Fruit fly (Drosophila melanogaster) whole organism, embryonic: ENCODE measurements around the gene Cpr65Az.
A peak's percentile ranks its signal among the peaks of the same experiment; 100 is the strongest.

Experiments
- Bteb2 ChIP-seq: fragments of 200-800 bp; sonication (Bioruptor generic); optimal IDR thresholded peaks from 2 replicates; lab custom pipeline; 2016; ENCODE audit warnings: missing biosample characterization, missing genetic modification characterization
- CG10267 ChIP-seq: fragments of 200-800 bp; sonication (Bioruptor generic); optimal IDR thresholded peaks from 2 replicates; lab custom pipeline; 2018; ENCODE audit warnings: missing biosample characterization, mild to moderate bottlenecking, missing genetic modification characterization, moderate library complexity
- CG10321 ChIP-seq: fragments of 200-800 bp; sonication (Bioruptor generic); IDR thresholded peaks from 2 replicates; pipeline ENCODE4 v1.3.6; 2022; ENCODE audit warnings: missing biosample characterization, missing genetic modification characterization
- CG11456 ChIP-seq: fragments of 200-800 bp; sonication (Bioruptor generic); IDR thresholded peaks from 3 replicates; pipeline ENCODE4 v1.3.6; 2022; ENCODE audit warnings: missing biosample characterization, missing genetic modification characterization
- CG12071 ChIP-seq: fragments of 200-800 bp; sonication (Bioruptor generic); optimal IDR thresholded peaks from 3 replicates; lab custom pipeline; 2018; ENCODE audit warnings: missing biosample characterization, mild to moderate bottlenecking, missing genetic modification characterization
- CG12659 ChIP-seq: fragments of 200-800 bp; sonication (Bioruptor generic); optimal IDR thresholded peaks from 3 replicates; lab custom pipeline; 2017; ENCODE audit warnings: mild to moderate bottlenecking, missing biosample characterization, missing genetic modification reagents, missing genetic modification characterization
- CG1602 ChIP-seq: fragments of 200-800 bp; sonication (Bioruptor generic); optimal IDR thresholded peaks from 3 replicates; lab custom pipeline; 2016; ENCODE audit warnings: missing biosample characterization, missing genetic modification characterization
- CG1603 ChIP-seq: fragments of 200-800 bp; sonication (Bioruptor generic); optimal IDR thresholded peaks from 2 replicates; lab custom pipeline; 2019; ENCODE audit warnings: missing biosample characterization, mild to moderate bottlenecking, missing genetic modification characterization, moderate library complexity
- CG17829 ChIP-seq: fragments of 200-800 bp; optimal IDR thresholded peaks from 2 replicates; lab custom pipeline; 2019; ENCODE audit warnings: missing biosample characterization, mild to moderate bottlenecking, missing genetic modification characterization, moderate library complexity
- CG1792 ChIP-seq: fragments of 200-800 bp; sonication (Bioruptor generic); optimal IDR thresholded peaks from 2 replicates; lab custom pipeline; 2016; ENCODE audit warnings: missing biosample characterization, missing genetic modification characterization
- CG18476 ChIP-seq: fragments of 200-800 bp; sonication (Bioruptor generic); optimal IDR thresholded peaks from 2 replicates; lab custom pipeline; 2016; ENCODE audit warnings: missing biosample characterization, mild to moderate bottlenecking, missing genetic modification characterization
- CG18599 ChIP-seq: fragments of 200-800 bp; sonication (Bioruptor generic); optimal IDR thresholded peaks from 3 replicates; lab custom pipeline; 2017; ENCODE audit warnings: missing biosample characterization, missing genetic modification characterization, mild to moderate bottlenecking, moderate library complexity, missing genetic modification reagents
- CG2202 ChIP-seq: fragments of 200-800 bp; sonication (Bioruptor generic); optimal IDR thresholded peaks from 2 replicates; lab custom pipeline; 2018; ENCODE audit warnings: missing biosample characterization, mild to moderate bottlenecking, missing genetic modification characterization
- CG30020 ChIP-seq: fragments of 200-800 bp; optimal IDR thresholded peaks from 2 replicates; lab custom pipeline; 2019; ENCODE audit warnings: missing biosample characterization, mild to moderate bottlenecking, missing genetic modification characterization, moderate library complexity
- CG32532 ChIP-seq: fragments of 200-800 bp; sonication (Bioruptor generic); IDR thresholded peaks from 2 replicates; pipeline ENCODE4 v1.3.6; 2022; ENCODE audit warnings: missing biosample characterization, missing genetic modification characterization
- CG32772 ChIP-seq: fragments of 200-800 bp; sonication (Bioruptor generic); IDR thresholded peaks from 2 replicates; pipeline ENCODE4 v1.3.6; 2022; ENCODE audit warnings: missing biosample characterization, missing genetic modification characterization
- CG3407 ChIP-seq: fragments of 200-800 bp; sonication (Bioruptor generic); optimal IDR thresholded peaks from 2 replicates; lab custom pipeline; 2018; ENCODE audit warnings: missing biosample characterization, mild to moderate bottlenecking, missing genetic modification characterization
- CG4617 ChIP-seq: fragments of 200-800 bp; sonication (Bioruptor generic); optimal IDR thresholded peaks from 3 replicates; lab custom pipeline; 2016; ENCODE audit warnings: missing biosample characterization, missing genetic modification characterization, borderline replicate concordance
- CG7556 ChIP-seq: fragments of 200-800 bp; sonication (Bioruptor generic); optimal IDR thresholded peaks from 2 replicates; lab custom pipeline; 2017; ENCODE audit warnings: missing biosample characterization, mild to moderate bottlenecking, missing genetic modification characterization
- CG9797 ChIP-seq: fragments of 200-800 bp; sonication (Bioruptor generic); optimal IDR thresholded peaks from 3 replicates; lab custom pipeline; 2018; ENCODE audit warnings: missing biosample characterization, mild to moderate bottlenecking, missing genetic modification characterization
- CG9876 ChIP-seq: fragments of 200-800 bp; sonication (Bioruptor generic); optimal IDR thresholded peaks from 2 replicates; lab custom pipeline; 2016; ENCODE audit warnings: missing biosample characterization, missing genetic modification characterization
- CoRest ChIP-seq: fragments of 200-800 bp; sonication (Bioruptor generic); optimal IDR thresholded peaks from 3 replicates; lab custom pipeline; 2018; ENCODE audit warnings: missing biosample characterization, mild to moderate bottlenecking, missing genetic modification characterization, moderate library complexity
- D19B ChIP-seq: fragments of 200-800 bp; sonication (Bioruptor generic); optimal IDR thresholded peaks from 2 replicates; lab custom pipeline; 2017; ENCODE audit warnings: missing biosample characterization, mild to moderate bottlenecking, missing genetic modification characterization
- Dll ChIP-seq: fragments of 200-800 bp; sonication (Bioruptor generic); IDR thresholded peaks from 4 replicates; pipeline ENCODE4 v1.3.6; 2022; ENCODE audit warnings: missing biosample characterization, missing genetic modification characterization; ENCODE audit not compliant: partially characterized antibody
- Dref ChIP-seq: fragments of 200-800 bp; sonication (Bioruptor generic); IDR thresholded peaks from 2 replicates; pipeline ENCODE4 v1.3.6; 2022; ENCODE audit warnings: missing biosample characterization, missing genetic modification characterization
- Fer3 ChIP-seq: fragments of 200-800 bp; sonication (Bioruptor generic); optimal IDR thresholded peaks from 2 replicates; lab custom pipeline; 2018; ENCODE audit warnings: missing biosample characterization, mild to moderate bottlenecking, missing genetic modification characterization, moderate library complexity
- Hsf ChIP-seq: fragments of 200-800 bp; sonication (Bioruptor generic); optimal IDR thresholded peaks from 3 replicates; lab custom pipeline; 2016; ENCODE audit warnings: missing biosample characterization, missing genetic modification characterization
- MESR4 ChIP-seq: fragments of 200-800 bp; sonication (Bioruptor generic); optimal IDR thresholded peaks from 2 replicates; lab custom pipeline; 2018; ENCODE audit warnings: missing biosample characterization, mild to moderate bottlenecking, missing genetic modification characterization, moderate library complexity
- Opbp ChIP-seq: fragments of 200-800 bp; sonication (Bioruptor generic); IDR thresholded peaks from 3 replicates; pipeline ENCODE4 v1.3.6; 2022; ENCODE audit warnings: missing biosample characterization, missing genetic modification characterization; ENCODE audit not compliant: partially characterized antibody
- Poxn ChIP-seq: fragments of 200-800 bp; sonication (Bioruptor generic); IDR thresholded peaks from 2 replicates; pipeline ENCODE4 v1.3.6; 2022; ENCODE audit warnings: missing biosample characterization, missing genetic modification characterization
- Rx ChIP-seq: fragments of 200-800 bp; sonication (Bioruptor generic); IDR thresholded peaks from 2 replicates; pipeline ENCODE4 v1.3.6; 2022; ENCODE audit warnings: missing biosample characterization, missing genetic modification characterization
- bsh ChIP-seq, 2 experiments: fragments of 200-800 bp; sonication (Bioruptor generic); optimal IDR thresholded peaks; 2 replicates each; lab custom pipeline; 2017 to 2018; ENCODE audit warnings: mild to moderate bottlenecking in 2 of 2, missing biosample characterization in 2 of 2, missing genetic modification characterization in 2 of 2, moderate library complexity in 1 of 2
- cwo ChIP-seq: fragments of 200-800 bp; sonication (Bioruptor generic); optimal IDR thresholded peaks from 3 replicates; lab custom pipeline; 2017; ENCODE audit warnings: missing biosample characterization, missing genetic modification characterization, mild to moderate bottlenecking, moderate library complexity, missing genetic modification reagents
- dm ChIP-seq: fragments of 200-800 bp; sonication (Bioruptor generic); optimal IDR thresholded peaks from 3 replicates; lab custom pipeline; 2016; ENCODE audit warnings: missing biosample characterization, missing genetic modification characterization
- gce ChIP-seq: fragments of 200-800 bp; sonication (Bioruptor generic); IDR thresholded peaks from 3 replicates; pipeline ENCODE4 v1.3.6; 2022; ENCODE audit warnings: missing biosample characterization, missing genetic modification characterization
- gcm ChIP-seq: fragments of 200-800 bp; sonication (Bioruptor generic); optimal IDR thresholded peaks from 2 replicates; lab custom pipeline; 2019; ENCODE audit warnings: missing biosample characterization, mild to moderate bottlenecking, missing genetic modification characterization, moderate library complexity
- lab ChIP-seq: fragments of 200-800 bp; sonication (Bioruptor generic); optimal IDR thresholded peaks from 3 replicates; lab custom pipeline; 2017; ENCODE audit warnings: missing biosample characterization, missing genetic modification characterization, mild to moderate bottlenecking, moderate library complexity, missing genetic modification reagents
- lola ChIP-seq, 3 experiments: fragments of >200 bp in 2 of 3; fragments of 200-800 bp in 1 of 3; sonication (Bioruptor generic) in 1 of 3; optimal IDR thresholded peaks; 2 replicates each; lab custom pipeline; 2017 to 2019; ENCODE audit warnings: missing biosample characterization in 3 of 3, missing genetic modification characterization in 3 of 3, mild to moderate bottlenecking in 1 of 3, moderate library complexity in 1 of 3
- lov ChIP-seq, 2 experiments: fragments of 200-800 bp in 1 of 2; fragments of >200 bp in 1 of 2; sonication (Bioruptor generic) in 1 of 2; IDR thresholded peaks in 1 of 2; optimal IDR thresholded peaks in 1 of 2; 2 replicates in 1 of 2; 3 replicates in 1 of 2; pipeline versions ENCODE4 v1.3.6 to Lab custom; 2017 to 2022; ENCODE audit warnings: missing biosample characterization in 1 of 2, missing genetic modification characterization in 1 of 2
- sc ChIP-seq, 3 experiments: fragments of >200 bp in 2 of 3; fragments of 200-800 bp in 1 of 3; sonication (Bioruptor generic) in 1 of 3; optimal IDR thresholded peaks; 2 replicates in 2 of 3; 3 replicates in 1 of 3; lab custom pipeline; 2017; ENCODE audit warnings: mild to moderate bottlenecking in 1 of 3, missing biosample characterization in 1 of 3, missing genetic modification characterization in 1 of 3, missing genetic modification reagents in 1 of 3
- sob ChIP-seq: fragments of 200-800 bp; sonication (Bioruptor generic); IDR thresholded peaks from 2 replicates; pipeline ENCODE4 v1.3.6; 2022; ENCODE audit warnings: missing biosample characterization, missing genetic modification characterization
- tio ChIP-seq: fragments of 200-800 bp; sonication (Bioruptor generic); optimal IDR thresholded peaks from 2 replicates; lab custom pipeline; 2017; ENCODE audit warnings: missing biosample characterization, missing genetic modification characterization, inconsistent platforms
- wor ChIP-seq: fragments of 200-800 bp; sonication (Bioruptor generic); IDR thresholded peaks from 2 replicates; pipeline ENCODE4 v1.3.6; 2022; ENCODE audit warnings: missing biosample characterization, missing genetic modification characterization
- zen2 ChIP-seq: fragments of 200-800 bp; sonication (Bioruptor generic); IDR thresholded peaks from 3 replicates; pipeline ENCODE4 v1.3.6; 2022; ENCODE audit warnings: missing biosample characterization, missing genetic modification characterization; ENCODE audit not compliant: partially characterized antibody
- zfh1 ChIP-seq: fragments of 200-800 bp; sonication (Bioruptor generic); IDR thresholded peaks from 3 replicates; pipeline ENCODE4 v1.3.6; 2022; ENCODE audit warnings: missing biosample characterization, missing genetic modification characterization
- zfh2 ChIP-seq: fragments of 200-800 bp; sonication (Bioruptor generic); optimal IDR thresholded peaks from 2 replicates; lab custom pipeline; 2016; ENCODE audit warnings: missing biosample characterization, missing genetic modification characterization

The Cpr65Az gene

DNA sequence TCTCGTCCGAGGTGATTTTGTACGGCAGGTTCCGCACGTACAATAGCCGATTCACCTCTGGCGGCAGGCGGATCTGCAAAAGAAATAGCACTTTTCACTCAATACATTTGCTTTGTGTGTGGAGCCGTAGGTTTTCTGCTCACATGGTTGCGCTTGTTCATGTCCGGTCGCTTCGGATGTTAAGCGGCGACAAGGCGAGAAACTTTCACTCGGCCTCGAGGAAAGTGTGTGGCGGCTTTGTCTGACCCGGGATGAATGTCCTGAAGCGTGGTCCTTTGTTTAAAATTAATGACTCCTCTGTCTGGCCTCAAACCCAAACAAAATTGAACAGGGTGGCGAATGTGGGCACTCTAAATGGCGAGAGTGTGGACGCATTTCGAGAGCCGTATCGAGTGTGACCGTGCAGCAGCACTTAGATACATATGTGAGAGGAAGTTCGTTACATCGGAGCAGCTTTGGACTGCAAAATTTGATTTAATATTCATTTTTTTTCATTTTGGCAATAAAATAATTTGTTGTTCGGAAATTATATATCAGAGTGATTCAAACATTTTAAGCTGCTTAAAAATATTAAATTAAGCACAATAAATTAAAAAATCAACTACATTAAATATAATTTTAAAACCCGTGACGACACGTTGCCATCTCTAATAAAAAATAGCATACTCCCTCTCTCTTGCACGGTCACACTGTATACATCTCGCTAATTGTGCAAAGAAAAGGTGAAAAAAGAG, 32.4 kb downstream of the Cpr65Az start, which contains the start of the genes Sf3b6 and Tnpo (continued):
- TF ChIP-seq CG11456 (GFP tag; lab: Robert Waterston, UW) = peak; percentile 84
- no peak for TF ChIP-seq CG7556 (GFP tag; lab: Kevin White, UChicago)
- TF ChIP-seq CG12659 (GFP tag; lab: Kevin White, UChicago) = peak; percentile 92
- TF ChIP-seq CG1602 (GFP tag; lab: Kevin White, UChicago) = peak; percentile 88
- peak; percentile 75 for TF ChIP-seq Bteb2 (GFP tag; lab: Kevin White, UChicago)
- TF ChIP-seq zfh1 (GFP tag; lab: Robert Waterston, UW) = peak; percentile 77
- TF ChIP-seq lola (GFP tag; optimal IDR thresholded peaks at IDR 0.05; lab: Kevin White, UChicago) = peak in 1 of 3 experiments; percentile 91
- no peak for TF ChIP-seq CG10321 (GFP tag; lab: Robert Waterston, UW)
- TF ChIP-seq lab (GFP tag; lab: Kevin White, UChicago) = no peak
- TF ChIP-seq Dll (GFP tag; lab: Robert Waterston, UW) = peak; percentile 84
- TF ChIP-seq CG18476 (GFP tag; lab: Kevin White, UChicago) = peak; percentile 67
- TF ChIP-seq Dref (GFP tag; lab: Robert Waterston, UW) = peak; percentile 41; the same call in 1 of the 2 replicates
- TF ChIP-seq CoRest (tag; lab: Kevin White, UChicago) = peak; percentile 93
- peak; percentile 40; the same call in 1 of the 3 replicates for TF ChIP-seq gce (GFP tag; lab: Robert Waterston, UW)
- no peak for TF ChIP-seq gcm (GFP tag; lab: Kevin White, UChicago)
- TF ChIP-seq dm (GFP tag; lab: Kevin White, UChicago) = peak; percentile 60
- peak; percentile 86 for TF ChIP-seq CG32772 (GFP tag; lab: Robert Waterston, UW)
- TF ChIP-seq Fer3 (tag; lab: Kevin White, UChicago) = no peak
- no peak for TF ChIP-seq lov (optimal IDR thresholded peaks at IDR 0.05; lab: Kevin White, UChicago)
- peak; percentile 56; the same call in 1 of the 3 replicates for TF ChIP-seq lov (GFP tag; IDR thresholded peaks at IDR 0.05; lab: Robert Waterston, UW)
- peak; percentile 84 for TF ChIP-seq tio
- peak; percentile 64 for TF ChIP-seq CG9876 (GFP tag; lab: Kevin White, UChicago)
- no peak for TF ChIP-seq sc (optimal IDR thresholded peaks at IDR 0.05; lab: Kevin White, UChicago)
- no peak for TF ChIP-seq sc (GFP tag; optimal IDR thresholded peaks at IDR 0.05; lab: Kevin White, UChicago)
- TF ChIP-seq CG18599 (GFP tag; lab: Kevin White, UChicago) = no peak
- TF ChIP-seq Opbp (GFP tag; lab: Robert Waterston, UW) = no peak
- TF ChIP-seq CG4617 (GFP tag; lab: Kevin White, UChicago) = peak; percentile 77
- TF ChIP-seq CG1603 = no peak
- TF ChIP-seq zen2 (GFP tag; lab: Robert Waterston, UW) = no peak; the same call in 2 of the 3 replicates
- TF ChIP-seq CG1792 (GFP tag; lab: Kevin White, UChicago) = peak; percentile 38
- peak; percentile 79 for TF ChIP-seq wor (GFP tag; lab: Robert Waterston, UW)
- no peak for TF ChIP-seq bsh (GFP tag; optimal IDR thresholded peaks at IDR 0.05; lab: Kevin White, UChicago)
- TF ChIP-seq Rx (GFP tag; lab: Robert Waterston, UW) = peak; percentile 75
- no peak for TF ChIP-seq CG3407 (GFP tag; lab: Kevin White, UChicago)
- TF ChIP-seq cwo (GFP tag; lab: Kevin White, UChicago) = peak; percentile 68
- no peak for TF ChIP-seq CG12071
- peak; percentile 79 for TF ChIP-seq zfh2 (GFP tag; lab: Kevin White, UChicago)
- TF ChIP-seq sob (GFP tag; lab: Robert Waterston, UW) = peak; percentile 83
- peak; percentile 80 for TF ChIP-seq CG10267
- TF ChIP-seq D19B (GFP tag; lab: Kevin White, UChicago) = peak; percentile 88
- TF ChIP-seq CG9797 (GFP tag; lab: Kevin White, UChicago) = peak; percentile 99
- peak; percentile 24; the same call in 1 of the 2 replicates for TF ChIP-seq Poxn (GFP tag; lab: Robert Waterston, UW)
- TF ChIP-seq MESR4 (GFP tag; lab: Kevin White, UChicago) = peak; percentile 53
- no peak for TF ChIP-seq CG30020 (tag; lab: Kevin White, UChicago)
- peak; percentile 89 for TF ChIP-seq CG32532
- TF ChIP-seq Hsf = peak; percentile 84
- peak; percentile 86 for TF ChIP-seq CG17829 (tag; lab: Kevin White, UChicago)
- TF ChIP-seq CG2202 (tag; lab: Kevin White, UChicago) = peak; percentile 54
